Fruit fly (Drosophila melanogaster) whole organism, embryonic: ENCODE data around the gene CG32712.
A peak's percentile ranks its signal among the peaks of the same experiment; 100 is the strongest.

ENCODE experiments used
- B-H1 ChIP-seq: fragments of 200-800 bp; sonication (Bioruptor generic); IDR thresholded peaks from 3 replicates; pipeline ENCODE4 v1.3.6; 2022; ENCODE audit warnings: missing biosample characterization, missing genetic modification characterization
- BEAF-32 ChIP-seq: fragments of 200-800 bp; sonication (Bioruptor generic); optimal IDR thresholded peaks from 3 replicates; lab custom pipeline; 2017; ENCODE audit warnings: missing biosample characterization, missing genetic modification characterization, mild to moderate bottlenecking, moderate library complexity, missing genetic modification reagents
- C15 ChIP-seq: fragments of 200-800 bp; sonication (Bioruptor generic); IDR thresholded peaks from 3 replicates; pipeline ENCODE4 v1.3.6; 2022; ENCODE audit warnings: missing biosample characterization, missing genetic modification characterization
- CG10431 ChIP-seq: fragments of 200-800 bp; sonication (Bioruptor generic); optimal IDR thresholded peaks from 3 replicates; lab custom pipeline; 2018; ENCODE audit warnings: missing biosample characterization, mild to moderate bottlenecking, missing genetic modification characterization
- CG10543 ChIP-seq: fragments of 200-800 bp; sonication (Bioruptor generic); optimal IDR thresholded peaks from 3 replicates; lab custom pipeline; 2017; ENCODE audit warnings: missing biosample characterization, mild to moderate bottlenecking, missing genetic modification characterization, moderate library complexity
- CG11723 ChIP-seq: fragments of 200-800 bp; sonication (Bioruptor generic); optimal IDR thresholded peaks from 2 replicates; lab custom pipeline; 2017; ENCODE audit warnings: missing biosample characterization, mild to moderate bottlenecking, missing genetic modification characterization
- CG12391 ChIP-seq: fragments of 200-800 bp; sonication (Bioruptor generic); optimal IDR thresholded peaks from 3 replicates; lab custom pipeline; 2018; ENCODE audit warnings: missing biosample characterization, mild to moderate bottlenecking, missing genetic modification characterization, moderate library complexity
- CG13424 ChIP-seq: fragments of 200-800 bp; sonication (Bioruptor generic); optimal IDR thresholded peaks from 2 replicates; lab custom pipeline; 2019; ENCODE audit warnings: missing biosample characterization, mild to moderate bottlenecking, missing genetic modification characterization, moderate library complexity
- CG13775 ChIP-seq: fragments of 200-800 bp; sonication (Bioruptor generic); optimal IDR thresholded peaks from 3 replicates; lab custom pipeline; 2017; ENCODE audit warnings: missing biosample characterization, mild to moderate bottlenecking, missing genetic modification characterization
- CG13894 ChIP-seq: fragments of 200-800 bp; sonication (Bioruptor generic); optimal IDR thresholded peaks from 3 replicates; lab custom pipeline; 2018; ENCODE audit warnings: missing biosample characterization, mild to moderate bottlenecking, missing genetic modification characterization, moderate library complexity
- CG14710 ChIP-seq: fragments of 200-800 bp; sonication (Bioruptor generic); optimal IDR thresholded peaks from 3 replicates; lab custom pipeline; 2019; ENCODE audit warnings: missing biosample characterization, mild to moderate bottlenecking, missing genetic modification characterization, moderate library complexity
- CG14860 ChIP-seq: fragments of 200-800 bp; sonication (Bioruptor generic); IDR thresholded peaks from 3 replicates; pipeline ENCODE4 v1.3.6; 2022; ENCODE audit warnings: missing biosample characterization, missing genetic modification characterization; ENCODE audit not compliant: partially characterized antibody
- CG1602 ChIP-seq: fragments of 200-800 bp; sonication (Bioruptor generic); optimal IDR thresholded peaks from 3 replicates; lab custom pipeline; 2016; ENCODE audit warnings: missing biosample characterization, missing genetic modification characterization
- CG17568 ChIP-seq: fragments of 200-800 bp; sonication (Bioruptor generic); optimal IDR thresholded peaks from 2 replicates; lab custom pipeline; 2018; ENCODE audit warnings: missing biosample characterization, mild to moderate bottlenecking, missing genetic modification characterization, moderate library complexity
- CG17802 ChIP-seq: fragments of 200-800 bp; sonication (Bioruptor generic); optimal IDR thresholded peaks from 2 replicates; lab custom pipeline; 2018; ENCODE audit warnings: missing biosample characterization, mild to moderate bottlenecking, missing genetic modification characterization, moderate library complexity
- CG18476 ChIP-seq: fragments of 200-800 bp; sonication (Bioruptor generic); optimal IDR thresholded peaks from 2 replicates; lab custom pipeline; 2016; ENCODE audit warnings: missing biosample characterization, mild to moderate bottlenecking, missing genetic modification characterization
- CG31441 ChIP-seq: fragments of 200-800 bp; sonication (Bioruptor generic); IDR thresholded peaks from 2 replicates; pipeline ENCODE4 v1.3.6; 2022; ENCODE audit warnings: missing biosample characterization, missing genetic modification characterization
- CG3281 ChIP-seq: fragments of 200-800 bp; sonication (Bioruptor generic); optimal IDR thresholded peaks from 3 replicates; lab custom pipeline; 2017; ENCODE audit warnings: missing biosample characterization, mild to moderate bottlenecking, missing genetic modification characterization
- CG34376 ChIP-seq: fragments of 200-800 bp; sonication (Bioruptor generic); optimal IDR thresholded peaks from 2 replicates; lab custom pipeline; 2018; ENCODE audit warnings: missing biosample characterization, mild to moderate bottlenecking, missing genetic modification characterization
- CG4404 ChIP-seq: fragments of 200-800 bp; sonication (Bioruptor generic); IDR thresholded peaks from 2 replicates; pipeline ENCODE4 v1.3.6; 2022; ENCODE audit warnings: missing biosample characterization, missing genetic modification characterization
- CG6254 ChIP-seq: fragments of 200-800 bp; sonication (Bioruptor generic); optimal IDR thresholded peaks from 3 replicates; lab custom pipeline; 2017; ENCODE audit warnings: mild to moderate bottlenecking, missing biosample characterization, missing genetic modification reagents, missing genetic modification characterization
- CTCF ChIP-seq: fragments of 200-800 bp; sonication (Bioruptor generic); optimal IDR thresholded peaks from 2 replicates; lab custom pipeline; 2017; ENCODE audit warnings: missing biosample characterization, mild to moderate bottlenecking, missing genetic modification characterization, moderate library complexity
- CkIIα-i1 ChIP-seq: fragments of 200-800 bp; sonication (Bioruptor generic); IDR thresholded peaks from 2 replicates; pipeline ENCODE4 v1.3.6; 2022; ENCODE audit warnings: missing biosample characterization, missing genetic modification characterization
- D19B ChIP-seq: fragments of 200-800 bp; sonication (Bioruptor generic); optimal IDR thresholded peaks from 2 replicates; lab custom pipeline; 2017; ENCODE audit warnings: missing biosample characterization, mild to moderate bottlenecking, missing genetic modification characterization
- Dbx ChIP-seq: fragments of 200-800 bp; sonication (Bioruptor generic); IDR thresholded peaks from 3 replicates; pipeline ENCODE4 v1.3.6; 2022; ENCODE audit warnings: missing biosample characterization, missing genetic modification characterization
- Dref ChIP-seq: fragments of 200-800 bp; sonication (Bioruptor generic); IDR thresholded peaks from 2 replicates; pipeline ENCODE4 v1.3.6; 2022; ENCODE audit warnings: missing biosample characterization, missing genetic modification characterization
- E2f1 ChIP-seq: fragments of 200-800 bp; sonication (Bioruptor generic); IDR thresholded peaks from 2 replicates; pipeline ENCODE4 v1.3.6; 2022; ENCODE audit warnings: missing biosample characterization, missing genetic modification characterization
- ERR ChIP-seq: fragments of 200-800 bp; sonication (Bioruptor generic); optimal IDR thresholded peaks from 2 replicates; lab custom pipeline; 2016; ENCODE audit warnings: missing biosample characterization, missing genetic modification characterization
- Fer2 ChIP-seq: fragments of 200-800 bp; sonication (Bioruptor generic); optimal IDR thresholded peaks from 2 replicates; lab custom pipeline; 2018; ENCODE audit warnings: missing biosample characterization, mild to moderate bottlenecking, missing genetic modification characterization, moderate library complexity
- Hey ChIP-seq: fragments of 200-800 bp; sonication (Bioruptor generic); optimal IDR thresholded peaks from 3 replicates; lab custom pipeline; 2018; ENCODE audit warnings: missing biosample characterization, mild to moderate bottlenecking, missing genetic modification characterization
- Hsf ChIP-seq: fragments of 200-800 bp; sonication (Bioruptor generic); optimal IDR thresholded peaks from 3 replicates; lab custom pipeline; 2016; ENCODE audit warnings: missing biosample characterization, missing genetic modification characterization
- Med ChIP-seq: fragments of 200-800 bp; sonication (Bioruptor generic); peaks from one replicate; lab custom pipeline; 2016; ENCODE audit warnings: missing biosample characterization, missing genetic modification characterization, mild to moderate bottlenecking, inconsistent platforms, moderate library complexity
- Nf-YC ChIP-seq: fragments of 200-800 bp; optimal IDR thresholded peaks from 3 replicates; lab custom pipeline; 2019; ENCODE audit warnings: missing biosample characterization, mild to moderate bottlenecking, missing genetic modification characterization, moderate library complexity
- Optix ChIP-seq: fragments of 200-800 bp; sonication (Bioruptor generic); IDR thresholded peaks from 3 replicates; pipeline ENCODE4 v1.3.6; 2022; ENCODE audit warnings: missing biosample characterization, missing genetic modification characterization
- Rx ChIP-seq: fragments of 200-800 bp; sonication (Bioruptor generic); IDR thresholded peaks from 2 replicates; pipeline ENCODE4 v1.3.6; 2022; ENCODE audit warnings: missing biosample characterization, missing genetic modification characterization
- Sry-β ChIP-seq: fragments of 200-800 bp; sonication (Bioruptor generic); optimal IDR thresholded peaks from 2 replicates; lab custom pipeline; 2018; ENCODE audit warnings: missing biosample characterization, mild to moderate bottlenecking, missing genetic modification characterization, moderate library complexity
- TFAM ChIP-seq: fragments of 200-800 bp; sonication (Bioruptor generic); optimal IDR thresholded peaks from 2 replicates; lab custom pipeline; 2017; ENCODE audit warnings: missing biosample characterization, missing genetic modification characterization, inconsistent platforms
- Tbp ChIP-seq: fragments of >200 bp; optimal IDR thresholded peaks from 2 replicates; lab custom pipeline; 2018; ENCODE audit warnings: missing biosample characterization, missing genetic modification characterization
- ash1 ChIP-seq: fragments of 200-800 bp; sonication (Bioruptor generic); optimal IDR thresholded peaks from 2 replicates; lab custom pipeline; 2018; ENCODE audit warnings: missing biosample characterization, mild to moderate bottlenecking, missing genetic modification characterization
- cas ChIP-seq: fragments of 200-800 bp; sonication (Bioruptor generic); IDR thresholded peaks from 2 replicates; pipeline ENCODE4 v1.3.6; 2022; ENCODE audit warnings: missing biosample characterization, missing genetic modification characterization
- cato ChIP-seq: fragments of 200-800 bp; sonication (Bioruptor generic); optimal IDR thresholded peaks from 2 replicates; lab custom pipeline; 2016; ENCODE audit warnings: missing biosample characterization, missing genetic modification characterization, borderline replicate concordance
- cwo ChIP-seq: fragments of 200-800 bp; sonication (Bioruptor generic); optimal IDR thresholded peaks from 3 replicates; lab custom pipeline; 2017; ENCODE audit warnings: missing biosample characterization, missing genetic modification characterization, mild to moderate bottlenecking, moderate library complexity, missing genetic modification reagents
- eyg ChIP-seq: fragments of 200-800 bp; sonication (Bioruptor generic); optimal IDR thresholded peaks from 3 replicates; lab custom pipeline; 2016; ENCODE audit warnings: missing biosample characterization, missing genetic modification characterization
- gce ChIP-seq: fragments of 200-800 bp; sonication (Bioruptor generic); IDR thresholded peaks from 3 replicates; pipeline ENCODE4 v1.3.6; 2022; ENCODE audit warnings: missing biosample characterization, missing genetic modification characterization
- gsb-n ChIP-seq: fragments of 200-800 bp; sonication (Bioruptor generic); optimal IDR thresholded peaks from 3 replicates; lab custom pipeline; 2018; ENCODE audit warnings: missing biosample characterization, mild to moderate bottlenecking, missing genetic modification characterization
- h ChIP-seq: fragments of >200 bp; optimal IDR thresholded peaks from 2 replicates; lab custom pipeline; 2017
- ham ChIP-seq: fragments of 200-800 bp; sonication (Bioruptor generic); IDR thresholded peaks from 2 replicates; pipeline ENCODE4 v1.3.6; 2022; ENCODE audit warnings: missing biosample characterization, missing genetic modification characterization
- hb ChIP-seq: fragments of 200-800 bp; sonication (Bioruptor generic); IDR thresholded peaks from 3 replicates; pipeline ENCODE4 v1.3.6; 2022; ENCODE audit warnings: missing biosample characterization, missing genetic modification characterization; ENCODE audit not compliant: partially characterized antibody
- klu ChIP-seq: fragments of 200-800 bp; sonication (Bioruptor generic); IDR thresholded peaks from 2 replicates; pipeline ENCODE4 v1.3.6; 2022; ENCODE audit warnings: missing biosample characterization, missing genetic modification characterization
- mirr ChIP-seq: fragments of 200-800 bp; sonication (Bioruptor generic); optimal IDR thresholded peaks from 3 replicates; lab custom pipeline; 2018; ENCODE audit warnings: missing biosample characterization, mild to moderate bottlenecking, missing genetic modification characterization
- ranshi ChIP-seq: fragments of 200-800 bp; sonication (Bioruptor generic); IDR thresholded peaks from 2 replicates; pipeline ENCODE4 v1.3.6; 2022; ENCODE audit warnings: missing biosample characterization, missing genetic modification characterization
- row ChIP-seq: fragments of 200-800 bp; sonication (Bioruptor generic); IDR thresholded peaks from 3 replicates; pipeline ENCODE4 v1.3.6; 2022; ENCODE audit warnings: missing biosample characterization, missing genetic modification characterization

The CG32712 gene

dm6 chrX:8409793-8410192 lies 23.8 kb downstream of the CG32712 start (continued):
- TF ChIP-seq CTCF (GFP tag; lab: Kevin White, UChicago) (peak; percentile 44), hb (GFP tag; lab: Robert Waterston, UW) (no peak), CG31441 (GFP tag; lab: Robert Waterston, UW) (no peak; the same call in 1 of the 2 replicates), CG14710 (no peak), CG10543 (GFP tag; lab: Kevin White, UChicago) (peak; percentile 94), gsb-n (tag; lab: Kevin White, UChicago) (no peak), CG4404 (0 out of 2 replicates have a peak, but pooled peaks have one; percentile 18), C15 (GFP tag; lab: Robert Waterston, UW) (peak; percentile 92; the same call in 2 of the 3 replicates), Nf-YC (tag; lab: Kevin White, UChicago) (peak; percentile 59), E2f1 (GFP tag; lab: Robert Waterston, UW) (peak; percentile 46; the same call in 1 of the 2 replicates), Rx (GFP tag; lab: Robert Waterston, UW) (no peak), cas (GFP tag; lab: Robert Waterston, UW) (peak; percentile 91), CG17568 (GFP tag; lab: Kevin White, UChicago) (peak; percentile 43), gce (GFP tag; lab: Robert Waterston, UW) (peak; percentile 56; the same call in 1 of the 3 replicates), B-H1 (GFP tag; lab: Robert Waterston, UW) (peak; percentile 16; the same call in 1 of the 3 replicates), Hsf (GFP tag; lab: Kevin White, UChicago) (no peak), ham (peak; percentile 42; the same call in 1 of the 2 replicates), row (GFP tag; lab: Robert Waterston, UW) (peak; percentile 22; the same call in 1 of the 3 replicates), CG11723 (peak; percentile 72), CG34376 (peak; percentile 97), ranshi (GFP tag; lab: Robert Waterston, UW) (peak; percentile 41; the same call in 1 of the 2 replicates), D19B (GFP tag; lab: Kevin White, UChicago) (no peak), Fer2 (tag; lab: Kevin White, UChicago) (no peak), klu (GFP tag; lab: Robert Waterston, UW) (no peak), CG18476 (GFP tag; lab: Kevin White, UChicago) (no peak), ERR (GFP tag; lab: Kevin White, UChicago) (no peak), cwo (peak; percentile 1), cato (GFP tag; lab: Kevin White, UChicago) (no peak), mirr (peak; percentile 98), TFAM (no peak), CG13894 (tag; lab: Kevin White, UChicago) (peak; percentile 87), CG13424 (peak; percentile 34), h (lab: Kevin White, UChicago) (no peak), Sry-β (GFP tag; lab: Kevin White, UChicago) (no peak), CG1602 (GFP tag; lab: Kevin White, UChicago) (no peak), CG3281 (GFP tag; lab: Kevin White, UChicago) (peak; percentile 83), eyg (no peak), BEAF-32 (GFP tag; lab: Kevin White, UChicago) (no peak), Hey (tag; lab: Kevin White, UChicago) (peak; percentile 76), CG17802 (no peak), Dbx (GFP tag; lab: Robert Waterston, UW) (peak; percentile 91), CG6254 (GFP tag; lab: Kevin White, UChicago) (no peak), Optix (peak; percentile 77; the same call in 2 of the 3 replicates), CG12391 (tag; lab: Kevin White, UChicago) (peak; percentile 27), CG10431 (GFP tag; lab: Kevin White, UChicago) (peak; percentile 63), CG13775 (GFP tag; lab: Kevin White, UChicago) (no peak), CG14860 (GFP tag; lab: Robert Waterston, UW) (no peak), CkIIα-i1 (GFP tag; lab: Robert Waterston, UW) (no peak), ash1 (GFP tag; lab: Kevin White, UChicago) (peak; percentile 58), Dref (GFP tag; lab: Robert Waterston, UW) (no peak), Med (peak; percentile 90), Tbp (GFP tag; lab: Kevin White, UChicago) (no peak)
